In the genomic region with DNA sequence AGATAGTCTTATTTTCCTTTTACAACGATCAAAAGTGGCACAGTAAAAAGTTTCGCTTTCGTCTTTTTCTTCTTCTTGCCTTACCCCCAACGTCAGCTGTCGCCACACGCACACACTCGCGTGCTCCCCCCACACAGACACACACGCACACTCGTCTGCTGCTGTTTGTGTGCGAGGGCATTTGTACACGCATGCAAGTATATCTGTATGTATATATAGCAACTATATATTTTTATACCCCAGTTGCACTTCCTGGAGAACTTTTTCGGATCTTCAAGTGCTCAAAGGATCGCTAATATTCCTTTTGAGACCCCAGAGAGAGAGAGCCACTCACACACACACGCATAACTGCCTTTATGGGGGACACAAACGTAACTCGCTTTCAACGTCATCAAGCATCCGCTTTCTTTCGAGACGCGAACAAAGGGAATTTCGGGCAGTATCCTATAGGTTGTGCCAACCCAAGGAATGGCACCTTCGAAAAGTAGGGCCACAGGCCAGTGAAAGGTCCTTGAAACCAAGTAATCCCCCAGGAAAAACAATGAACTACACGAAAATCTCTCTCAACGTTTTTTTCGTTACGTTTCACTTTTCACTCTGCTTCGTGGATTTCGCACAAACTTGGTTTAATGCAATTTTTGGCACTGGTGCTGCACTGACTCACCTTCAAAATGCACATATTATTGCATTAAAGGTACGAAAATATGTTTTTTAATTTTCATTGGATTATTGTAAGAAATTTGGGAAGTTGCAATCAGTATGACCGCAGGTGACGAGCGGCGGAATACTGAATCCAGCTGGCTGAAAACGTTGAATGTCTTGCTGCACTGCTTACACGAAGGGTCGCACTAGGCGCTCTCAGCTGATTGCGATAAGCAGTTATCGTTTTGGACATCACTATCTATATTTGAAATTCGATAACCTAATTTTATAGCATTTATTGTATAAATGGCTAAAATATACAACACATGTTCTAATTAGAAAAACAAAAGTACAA, we compare ENCODE assay signal across 1 fruit fly cellular context.
A peak's percentile ranks its signal among the peaks of the same experiment; 100 is the strongest.
TF ChIP-seq lines count a peak whose summit lies in the region.

A gene (minus strand): TSS at position 799 of the 997 bp plus-strand sequence.

TF ChIP-seq in whole organism, embryonic, 481 proteins besides CTCF, POLR2A, EP300 and RAD21 (continued from another document and continues in another):
- TF ChIP-seq CG42726 (GFP tag; IDR thresholded peaks at IDR 0.05; lab: Robert Waterston, UW; ENCODE audit: partially characterized antibody): peak; percentile 62; the same call in 1 of the 2 replicates
- TF ChIP-seq sob (GFP tag; IDR thresholded peaks at IDR 0.05; lab: Robert Waterston, UW): no peak
- no peak for TF ChIP-seq gem (tag; optimal IDR thresholded peaks at IDR 0.05; lab: Kevin White, UChicago)
- no peak for TF ChIP-seq CG8290 (GFP tag; optimal IDR thresholded peaks at IDR 0.05; lab: Kevin White, UChicago)
- no peak for TF ChIP-seq CG8290 (tag; optimal IDR thresholded peaks at IDR 0.05; lab: Kevin White, UChicago)
- TF ChIP-seq CG43689 (GFP tag; IDR thresholded peaks at IDR 0.05; lab: Robert Waterston, UW): no peak
- peak in 1 of 2 experiments; percentile 27 for TF ChIP-seq bsh (GFP tag; optimal IDR thresholded peaks at IDR 0.05; lab: Kevin White, UChicago)
- no peak for TF ChIP-seq CG8388 (GFP tag; optimal IDR thresholded peaks at IDR 0.05; lab: Kevin White, UChicago)
- no peak for TF ChIP-seq abd-A (tag; optimal IDR thresholded peaks at IDR 0.05; lab: Kevin White, UChicago)
- peak; percentile 53 for TF ChIP-seq CG15514 (GFP tag; optimal IDR thresholded peaks at IDR 0.05; lab: Kevin White, UChicago)
- TF ChIP-seq Ravus (GFP tag; IDR thresholded peaks at IDR 0.05; lab: Robert Waterston, UW): no peak
- no peak for TF ChIP-seq ab (GFP tag; optimal IDR thresholded peaks at IDR 0.05; lab: Kevin White, UChicago)
- no peak for TF ChIP-seq CG6654 (GFP tag; optimal IDR thresholded peaks at IDR 0.05; lab: Kevin White, UChicago)
- TF ChIP-seq CG7357 (GFP tag; IDR thresholded peaks at IDR 0.05; lab: Robert Waterston, UW): no peak
- no peak for TF ChIP-seq Chrac-16 (GFP tag; optimal IDR thresholded peaks at IDR 0.05; lab: Kevin White, UChicago)
- no peak for TF ChIP-seq aop (GFP tag; IDR thresholded peaks at IDR 0.05; lab: Robert Waterston, UW)
- TF ChIP-seq ftz-f1 (GFP tag; optimal IDR thresholded peaks at IDR 0.05; lab: Kevin White, UChicago): no peak
- no peak for TF ChIP-seq Adf1 (GFP tag; IDR thresholded peaks at IDR 0.05; lab: Robert Waterston, UW)
- TF ChIP-seq CG4328 (GFP tag; optimal IDR thresholded peaks at IDR 0.05; lab: Kevin White, UChicago): no peak
- TF ChIP-seq gsb-n (tag; optimal IDR thresholded peaks at IDR 0.05; lab: Kevin White, UChicago): no peak
- no peak for TF ChIP-seq CG12744 (GFP tag; optimal IDR thresholded peaks at IDR 0.05; lab: Kevin White, UChicago)
- no peak for TF ChIP-seq cato (GFP tag; optimal IDR thresholded peaks at IDR 0.05; lab: Kevin White, UChicago; ENCODE audit: borderline replicate concordance)
- no peak for TF ChIP-seq NK7.1 (GFP tag; optimal IDR thresholded peaks at IDR 0.05; lab: Kevin White, UChicago)
- TF ChIP-seq tna (GFP tag; IDR thresholded peaks at IDR 0.05; lab: Robert Waterston, UW; ENCODE audit: partially characterized antibody): peak; percentile 46
- TF ChIP-seq Hand (GFP tag; optimal IDR thresholded peaks at IDR 0.05; lab: Kevin White, UChicago): no peak
- TF ChIP-seq CG30403 (GFP tag; optimal IDR thresholded peaks at IDR 0.05; lab: Kevin White, UChicago): no peak
- no peak for TF ChIP-seq toy (GFP tag; IDR thresholded peaks at IDR 0.05; lab: Robert Waterston, UW)
- no peak for TF ChIP-seq fru (optimal IDR thresholded peaks at IDR 0.05; lab: Kevin White, UChicago)
- no peak for TF ChIP-seq CG11247 (GFP tag; IDR thresholded peaks at IDR 0.05; lab: Robert Waterston, UW)
- TF ChIP-seq grn (GFP tag; optimal IDR thresholded peaks at IDR 0.05; lab: Kevin White, UChicago): peak; percentile 91
- TF ChIP-seq CG17359 (tag; optimal IDR thresholded peaks at IDR 0.05; lab: Kevin White, UChicago): no peak
- TF ChIP-seq HmgD (GFP tag; optimal IDR thresholded peaks at IDR 0.05; lab: Kevin White, UChicago): peak; percentile 59
- TF ChIP-seq sqz (GFP tag; optimal IDR thresholded peaks at IDR 0.05; lab: Kevin White, UChicago): no peak
- peak; percentile 3 for TF ChIP-seq CG30020 (tag; optimal IDR thresholded peaks at IDR 0.05; lab: Kevin White, UChicago)
- no peak for TF ChIP-seq danr (GFP tag; IDR thresholded peaks at IDR 0.05; lab: Robert Waterston, UW)
- TF ChIP-seq CG8765 (GFP tag; IDR thresholded peaks at IDR 0.05; lab: Robert Waterston, UW): no peak
- no peak for TF ChIP-seq ttk (GFP tag; IDR thresholded peaks at IDR 0.05; lab: Robert Waterston, UW)
- no peak for TF ChIP-seq CG14050 (GFP tag; IDR thresholded peaks at IDR 0.05; lab: Robert Waterston, UW)
- no peak for TF ChIP-seq D (optimal IDR thresholded peaks at IDR 0.05; lab: Kevin White, UChicago)
- no peak for TF ChIP-seq D (GFP tag; optimal IDR thresholded peaks at IDR 0.05; lab: Kevin White, UChicago)
- TF ChIP-seq fu2 (GFP tag; optimal IDR thresholded peaks at IDR 0.05; lab: Kevin White, UChicago): no peak
- 0 out of 3 replicates have a peak, but pooled peaks have one; percentile 46 for TF ChIP-seq Dbx (GFP tag; IDR thresholded peaks at IDR 0.05; lab: Robert Waterston, UW)
- TF ChIP-seq repo (GFP tag; optimal IDR thresholded peaks at IDR 0.05; lab: Kevin White, UChicago): no peak
- TF ChIP-seq ato (GFP tag; IDR thresholded peaks at IDR 0.05; lab: Robert Waterston, UW; ENCODE audit: partially characterized antibody): peak; percentile 46; the same call in 1 of the 2 replicates
- no peak for TF ChIP-seq B-H1 (GFP tag; IDR thresholded peaks at IDR 0.05; lab: Robert Waterston, UW)
- peak; percentile 68 for TF ChIP-seq Elba2 (GFP tag; optimal IDR thresholded peaks at IDR 0.05; lab: Kevin White, UChicago)
- TF ChIP-seq gro (GFP tag; optimal IDR thresholded peaks at IDR 0.05; lab: Kevin White, UChicago): no peak
- TF ChIP-seq Lhr (GFP tag; optimal IDR thresholded peaks at IDR 0.05; lab: Kevin White, UChicago): peak; percentile 39
- no peak for TF ChIP-seq tgo (GFP tag; IDR thresholded peaks at IDR 0.05; lab: Robert Waterston, UW)
- no peak for TF ChIP-seq CG3726 (GFP tag; IDR thresholded peaks at IDR 0.05; lab: Robert Waterston, UW)
- TF ChIP-seq CG3163 (GFP tag; optimal IDR thresholded peaks at IDR 0.05; lab: Kevin White, UChicago): no peak
- TF ChIP-seq CG34224 (GFP tag; IDR thresholded peaks at IDR 0.05; lab: Robert Waterston, UW; ENCODE audit: partially characterized antibody): peak; percentile 58; the same call in 2 of the 3 replicates
- TF ChIP-seq PHDP (tag; optimal IDR thresholded peaks at IDR 0.05; lab: Kevin White, UChicago): no peak
- no peak for TF ChIP-seq lov (optimal IDR thresholded peaks at IDR 0.05; lab: Kevin White, UChicago)
- no peak for TF ChIP-seq lov (GFP tag; IDR thresholded peaks at IDR 0.05; lab: Robert Waterston, UW)
- peak; percentile 14; the same call in 1 of the 2 replicates for TF ChIP-seq GATAe (GFP tag; conservative IDR thresholded peaks at IDR 0.05; lab: Robert Waterston, UW)
- no peak for TF ChIP-seq D19B (GFP tag; optimal IDR thresholded peaks at IDR 0.05; lab: Kevin White, UChicago)
- no peak for TF ChIP-seq Awh (GFP tag; IDR thresholded peaks at IDR 0.05; lab: Robert Waterston, UW)
- TF ChIP-seq CG4424 (GFP tag; optimal IDR thresholded peaks at IDR 0.05; lab: Kevin White, UChicago): no peak
- no peak for TF ChIP-seq tx (GFP tag; optimal IDR thresholded peaks at IDR 0.05; lab: Kevin White, UChicago)
- TF ChIP-seq trh (GFP tag; optimal IDR thresholded peaks at IDR 0.05; lab: Kevin White, UChicago): no peak
- no peak for TF ChIP-seq CG11093 (GFP tag; IDR thresholded peaks at IDR 0.05; lab: Robert Waterston, UW)
- TF ChIP-seq ranshi (GFP tag; IDR thresholded peaks at IDR 0.05; lab: Robert Waterston, UW): no peak
- peak; percentile 96 for TF ChIP-seq gfzf (GFP tag; optimal IDR thresholded peaks at IDR 0.05; lab: Kevin White, UChicago)
- TF ChIP-seq CG13624 (GFP tag; optimal IDR thresholded peaks at IDR 0.05; lab: Kevin White, UChicago): peak; percentile 12
- no peak for TF ChIP-seq CG11085 (GFP tag; IDR thresholded peaks at IDR 0.05; lab: Robert Waterston, UW)
- TF ChIP-seq bab2 (GFP tag; optimal IDR thresholded peaks at IDR 0.05; lab: Kevin White, UChicago): no peak
- no peak for TF ChIP-seq CG17361 (GFP tag; IDR thresholded peaks at IDR 0.05; lab: Robert Waterston, UW)
- TF ChIP-seq pb (GFP tag; optimal IDR thresholded peaks at IDR 0.05; lab: Kevin White, UChicago): no peak
- TF ChIP-seq Xbp1 (GFP tag; optimal IDR thresholded peaks at IDR 0.05; lab: Kevin White, UChicago): peak; percentile 1
- no peak for TF ChIP-seq tin (GFP tag; optimal IDR thresholded peaks at IDR 0.05; lab: Kevin White, UChicago)
- no peak for TF ChIP-seq Max (GFP tag; optimal IDR thresholded peaks at IDR 0.05; lab: Kevin White, UChicago)
- no peak for TF ChIP-seq Tbp (GFP tag; optimal IDR thresholded peaks at IDR 0.05; lab: Kevin White, UChicago)
- peak; percentile 89 for TF ChIP-seq E2f2 (GFP tag; IDR thresholded peaks at IDR 0.05; lab: Robert Waterston, UW)
- TF ChIP-seq CG14441 (GFP tag; IDR thresholded peaks at IDR 0.05; lab: Robert Waterston, UW): no peak; the same call in 1 of the 2 replicates
- no peak for TF ChIP-seq CG2129 (GFP tag; IDR thresholded peaks at IDR 0.05; lab: Robert Waterston, UW; ENCODE audit: partially characterized antibody)
- TF ChIP-seq Mes4 (GFP tag; optimal IDR thresholded peaks at IDR 0.05; lab: Kevin White, UChicago): no peak
- TF ChIP-seq Nf-YB (GFP tag; optimal IDR thresholded peaks at IDR 0.05; lab: Kevin White, UChicago): no peak
- no peak for TF ChIP-seq CG1602 (GFP tag; optimal IDR thresholded peaks at IDR 0.05; lab: Kevin White, UChicago)
- no peak for TF ChIP-seq CG14667 (GFP tag; IDR thresholded peaks at IDR 0.05; lab: Robert Waterston, UW)
- no peak for TF ChIP-seq caup (GFP tag; optimal IDR thresholded peaks at IDR 0.05; lab: Kevin White, UChicago; ENCODE audit: severe bottlenecking)
- TF ChIP-seq Kr (GFP tag; optimal IDR thresholded peaks at IDR 0.05; lab: Kevin White, UChicago): no peak
- TF ChIP-seq hbn (GFP tag; IDR thresholded peaks at IDR 0.05; lab: Robert Waterston, UW; ENCODE audit: partially characterized antibody): peak; percentile 44; the same call in 1 of the 2 replicates
- TF ChIP-seq Abd-B (GFP tag; optimal IDR thresholded peaks at IDR 0.05; lab: Kevin White, UChicago): peak; percentile 23
- no peak for TF ChIP-seq jing (GFP tag; optimal IDR thresholded peaks at IDR 0.05; lab: Kevin White, UChicago)
- TF ChIP-seq CG8944 (GFP tag; optimal IDR thresholded peaks at IDR 0.05; lab: Kevin White, UChicago): no peak
- TF ChIP-seq tap (tag; optimal IDR thresholded peaks at IDR 0.05; lab: Kevin White, UChicago): no peak
- no peak for TF ChIP-seq Camta (GFP tag; optimal IDR thresholded peaks at IDR 0.05; lab: Kevin White, UChicago)
- no peak for TF ChIP-seq bowl (GFP tag; IDR thresholded peaks at IDR 0.05; lab: Robert Waterston, UW)
- no peak; the same call in 2 of the 3 replicates for TF ChIP-seq CG7963 (GFP tag; IDR thresholded peaks at IDR 0.05; lab: Robert Waterston, UW; ENCODE audit: partially characterized antibody)
- TF ChIP-seq kah (GFP tag; optimal IDR thresholded peaks at IDR 0.05; lab: Kevin White, UChicago): no peak
- no peak for TF ChIP-seq fd3F (GFP tag; optimal IDR thresholded peaks at IDR 0.05; lab: Kevin White, UChicago)
- no peak for TF ChIP-seq CG6683 (GFP tag; optimal IDR thresholded peaks at IDR 0.05; lab: Kevin White, UChicago)
- TF ChIP-seq Hr3 (GFP tag; optimal IDR thresholded peaks at IDR 0.05; lab: Kevin White, UChicago): no peak
- no peak for TF ChIP-seq Ada2b (GFP tag; IDR thresholded peaks at IDR 0.05; lab: Robert Waterston, UW)
- no peak for TF ChIP-seq Dek (tag; optimal IDR thresholded peaks at IDR 0.05; lab: Kevin White, UChicago)
- TF ChIP-seq rib (GFP tag; IDR thresholded peaks at IDR 0.05; lab: Robert Waterston, UW): no peak
- TF ChIP-seq Fer1 (GFP tag; optimal IDR thresholded peaks at IDR 0.05; lab: Kevin White, UChicago): no peak
- TF ChIP-seq CG11695 (GFP tag; IDR thresholded peaks at IDR 0.05; lab: Robert Waterston, UW): no peak
- no peak for TF ChIP-seq wor (GFP tag; IDR thresholded peaks at IDR 0.05; lab: Robert Waterston, UW)
- TF ChIP-seq CG1529 (GFP tag; optimal IDR thresholded peaks at IDR 0.05; lab: Kevin White, UChicago): no peak
- no peak for TF ChIP-seq CG2199 (GFP tag; IDR thresholded peaks at IDR 0.05; lab: Robert Waterston, UW)
- TF ChIP-seq nerfin-1 (tag; optimal IDR thresholded peaks at IDR 0.05; lab: Kevin White, UChicago): no peak
- no peak for TF ChIP-seq Aef1 (GFP tag; IDR thresholded peaks at IDR 0.05; lab: Robert Waterston, UW)
- no peak for TF ChIP-seq CG12219 (GFP tag; optimal IDR thresholded peaks at IDR 0.05; lab: Kevin White, UChicago)
- no peak for TF ChIP-seq dmrt11E (tag; optimal IDR thresholded peaks at IDR 0.05; lab: Kevin White, UChicago)
- TF ChIP-seq CkIIα-i1 (GFP tag; IDR thresholded peaks at IDR 0.05; lab: Robert Waterston, UW): no peak
- TF ChIP-seq CG7556 (GFP tag; optimal IDR thresholded peaks at IDR 0.05; lab: Kevin White, UChicago): no peak
- no peak for TF ChIP-seq CG12942 (GFP tag; optimal IDR thresholded peaks at IDR 0.05; lab: Kevin White, UChicago)
- TF ChIP-seq B-H2 (GFP tag; optimal IDR thresholded peaks at IDR 0.05; lab: Kevin White, UChicago): no peak
- no peak for TF ChIP-seq gt (GFP tag; IDR thresholded peaks at IDR 0.05; lab: Robert Waterston, UW)
- peak; percentile 36 for TF ChIP-seq grau (tag; optimal IDR thresholded peaks at IDR 0.05; lab: Kevin White, UChicago)
- TF ChIP-seq Scr (GFP tag; IDR thresholded peaks at IDR 0.05; lab: Robert Waterston, UW; ENCODE audit: partially characterized antibody): peak; percentile 38
- no peak for TF ChIP-seq CG9932 (GFP tag; IDR thresholded peaks at IDR 0.05; lab: Robert Waterston, UW)
- no peak for TF ChIP-seq gcm (GFP tag; optimal IDR thresholded peaks at IDR 0.05; lab: Kevin White, UChicago)
- no peak for TF ChIP-seq Dip3 (GFP tag; optimal IDR thresholded peaks at IDR 0.05; lab: Kevin White, UChicago)
- TF ChIP-seq CG15696 (tag; optimal IDR thresholded peaks at IDR 0.05; lab: Kevin White, UChicago): no peak
- no peak for TF ChIP-seq CG7928 (GFP tag; optimal IDR thresholded peaks at IDR 0.05; lab: Kevin White, UChicago)
- TF ChIP-seq CG14965 (GFP tag; optimal IDR thresholded peaks at IDR 0.05; lab: Kevin White, UChicago; ENCODE audit: borderline replicate concordance): no peak
- TF ChIP-seq Atf6 (GFP tag; IDR thresholded peaks at IDR 0.05; lab: Robert Waterston, UW): peak; percentile 22; the same call in 1 of the 2 replicates
- TF ChIP-seq Sry-β (GFP tag; optimal IDR thresholded peaks at IDR 0.05; lab: Kevin White, UChicago): no peak
- TF ChIP-seq Sry-δ (GFP tag; optimal IDR thresholded peaks at IDR 0.05; lab: Kevin White, UChicago): peak; percentile 74
- no peak for TF ChIP-seq CG11398 (GFP tag; optimal IDR thresholded peaks at IDR 0.05; lab: Kevin White, UChicago)
